Worm (Caenorhabditis elegans) whole organism, early embryonic: ENCODE results near the gene C32H11.3.

Experiments used
- aly-1 ChIP-seq: sonication (generic microtip); optimal IDR thresholded peaks from 2 replicates; lab custom pipeline; 2016; ENCODE audit warnings: missing genetic modification characterization, missing compliant biosample characterization
- ama-1 ChIP-seq: fragments of 150-350 bp; optimal IDR thresholded peaks from 2 replicates; lab custom pipeline; 2014
- ceh-13 ChIP-seq: fragments of 200-800 bp; sonication (Bioruptor generic); optimal IDR thresholded peaks from 2 replicates; lab custom pipeline; 2018; ENCODE audit warnings: mild to moderate bottlenecking, missing genetic modification characterization, missing compliant biosample characterization
- ets-7 ChIP-seq: sonication (generic microtip); optimal IDR thresholded peaks from 2 replicates; lab custom pipeline; 2016; ENCODE audit warnings: missing genotype, missing genetic modification characterization, missing compliant biosample characterization
- flt-1 ChIP-seq: fragments of 200-800 bp; sonication (Bioruptor generic); IDR thresholded peaks from 2 replicates; pipeline ENCODE4 v1.3.6; 2022; ENCODE audit warnings: missing genetic modification characterization, missing compliant biosample characterization
- hmbx-1 ChIP-seq: sonication (generic microtip); optimal IDR thresholded peaks from 2 replicates; lab custom pipeline; 2016; ENCODE audit warnings: mild to moderate bottlenecking, missing genetic modification characterization, missing compliant biosample characterization
- pes-1 ChIP-seq: fragments of 200-800 bp; sonication (Bioruptor generic); IDR thresholded peaks from 2 replicates; pipeline ENCODE4 v1.3.6; 2022; ENCODE audit warnings: missing genetic modification reagents, missing genetic modification characterization, missing compliant biosample characterization
- scrt-1 ChIP-seq: fragments of 200-800 bp; sonication (Bioruptor generic); IDR thresholded peaks from 2 replicates; pipeline ENCODE4 v1.3.6; 2022; ENCODE audit warnings: missing genetic modification characterization, missing compliant biosample characterization
- sea-1 ChIP-seq: fragments of 200-800 bp; sonication (Bioruptor generic); conservative IDR thresholded peaks from 2 replicates; pipeline ENCODE4 v1.3.6; 2022; ENCODE audit warnings: missing genetic modification characterization, missing compliant biosample characterization
- tbx-11 ChIP-seq: fragments of 200-800 bp; sonication (Bioruptor generic); IDR thresholded peaks from 2 replicates; pipeline ENCODE4 v1.3.6; 2022; ENCODE audit warnings: missing genetic modification characterization, missing compliant biosample characterization
- tbx-37 ChIP-seq: fragments of 200-800 bp; sonication (Bioruptor generic); conservative IDR thresholded peaks from 2 replicates; pipeline ENCODE4 v1.3.6; 2022; ENCODE audit warnings: missing genetic modification reagents, missing genetic modification characterization, missing compliant biosample characterization

- no peak for TF ChIP-seq scrt-1 (GFP tag; lab: Robert Waterston, UW)
- no peak for TF ChIP-seq pes-1 (GFP tag; lab: Robert Waterston, UW)
- TF ChIP-seq ets-7 (tag; lab: Kevin White, UChicago): no peak
- TF ChIP-seq ceh-13 (GFP tag; lab: Kevin White, UChicago): no peak
- no peak for TF ChIP-seq tbx-37 (GFP tag; lab: Robert Waterston, UW)
- TF ChIP-seq flt-1: no peak
- no peak for TF ChIP-seq ama-1 (lab: Kevin White, UChicago)
- no peak for TF ChIP-seq hmbx-1
- TF ChIP-seq aly-1 (tag; lab: Kevin White, UChicago): no peak
- no peak for TF ChIP-seq sea-1
- TF ChIP-seq tbx-11 (GFP tag; lab: Robert Waterston, UW): no peak
Measured at ce11 chrIV:12941254-12941653, 22.9 kb downstream of the C32H11.3 start, which contains the start of gene dod-24.
